Worm (Caenorhabditis elegans): ENCODE measurements around the gene ZK666.14.

- TF ChIP-seq lir-3 (tag; optimal IDR thresholded peaks at IDR 0.05) (no peak), lin-15B (tag; optimal IDR thresholded peaks at IDR 0.05) (no peak), mep-1 (tag; optimal IDR thresholded peaks at IDR 0.05) (no peak), fos-1 (tag; optimal IDR thresholded peaks at IDR 0.05) (no peak), duxl-1 (tag; optimal IDR thresholded peaks at IDR 0.05; ENCODE audit: poor library complexity) (no peak), skn-1 (tag; optimal IDR thresholded peaks at IDR 0.05) (no peak), nhr-76 (tag; optimal IDR thresholded peaks at IDR 0.05) (no peak), nhr-42 (GFP tag; IDR thresholded peaks at IDR 0.05) (no peak), nhr-237 (tag; optimal IDR thresholded peaks at IDR 0.05) (no peak), F44E2.7 (GFP tag; IDR thresholded peaks at IDR 0.05) (no peak), zag-1 (tag; optimal IDR thresholded peaks at IDR 0.05) (no peak), snpc-4 (tag; optimal IDR thresholded peaks at IDR 0.05) (no peak), nhr-28 (tag; optimal IDR thresholded peaks at IDR 0.05) (no peak), ZK337.2 (GFP tag; IDR thresholded peaks at IDR 0.05) (no peak)
These were observed 14.5 kb upstream of the ZK666.14 start for ce11 chrII:10480043-10480442.

All from whole organism, L4 larva.